Worm (Caenorhabditis elegans) whole organism, young adult: Measurements from ENCODE around the gene W02H5.2.

Experiments
- C06A6.2 ChIP-seq: fragments of 200-800 bp; sonication (Bioruptor generic); conservative IDR thresholded peaks from 2 replicates; pipeline ENCODE4 v1.3.6; 2022; ENCODE audit warnings: missing genetic modification characterization, missing compliant biosample characterization
- F55B11.4 ChIP-seq: sonication (generic microtip); optimal IDR thresholded peaks from 2 replicates; lab custom pipeline; 2016; ENCODE audit warnings: missing compliant biosample characterization, missing genetic modification characterization, borderline replicate concordance; ENCODE audit not compliant: insufficient read depth
- T07F8.4 ChIP-seq: sonication (generic microtip); optimal IDR thresholded peaks from 2 replicates; lab custom pipeline; 2016; ENCODE audit warnings: mild to moderate bottlenecking, missing genetic modification characterization, moderate library complexity, missing compliant biosample characterization
- Y53G8AR.9 ChIP-seq: fragments of 200-800 bp; sonication (Bioruptor generic); conservative IDR thresholded peaks from 2 replicates; pipeline ENCODE4 v1.3.6; 2022; ENCODE audit warnings: missing genetic modification reagents, missing genetic modification characterization, missing compliant biosample characterization
- Y67H2A.10 ChIP-seq: fragments of 200-800 bp; sonication (Bioruptor generic); conservative IDR thresholded peaks from 2 replicates; pipeline ENCODE4 v1.3.6; 2022; ENCODE audit warnings: missing genetic modification reagents, missing genetic modification characterization, missing compliant biosample characterization
- Y79H2A.3 ChIP-seq: fragments of 200-800 bp; sonication (Bioruptor generic); conservative IDR thresholded peaks from 2 replicates; pipeline ENCODE4 v1.3.6; 2022; ENCODE audit warnings: missing genetic modification reagents, missing genetic modification characterization, missing compliant biosample characterization
- Y95B8A.8 ChIP-seq: fragments of 200-800 bp; sonication (Bioruptor generic); IDR thresholded peaks from 2 replicates; pipeline ENCODE4 v1.3.6; 2022; ENCODE audit warnings: missing genetic modification reagents, missing genetic modification characterization, missing compliant biosample characterization
- attf-6 ChIP-seq: fragments of 200-800 bp; sonication (Bioruptor generic); IDR thresholded peaks from 2 replicates; pipeline ENCODE4 v1.3.6; 2022; ENCODE audit warnings: missing genetic modification reagents, missing genetic modification characterization, missing compliant biosample characterization
- bed-2 ChIP-seq: fragments of 200-800 bp; sonication (Bioruptor generic); IDR thresholded peaks from 2 replicates; pipeline ENCODE4 v1.3.6; 2022; ENCODE audit warnings: missing genetic modification reagents, missing genetic modification characterization, missing compliant biosample characterization
- ceh-100 ChIP-seq: fragments of 200-800 bp; sonication (Bioruptor generic); IDR thresholded peaks from 2 replicates; pipeline ENCODE4 v1.3.6; 2022; ENCODE audit warnings: missing genetic modification reagents, missing genetic modification characterization, missing compliant biosample characterization
- ceh-91 ChIP-seq: fragments of 200-800 bp; sonication (Bioruptor generic); IDR thresholded peaks from 2 replicates; pipeline ENCODE4 v1.3.6; 2022; ENCODE audit warnings: missing genetic modification reagents, missing genetic modification characterization, missing compliant biosample characterization
- dpff-1 ChIP-seq: sonication (generic microtip); optimal IDR thresholded peaks from 2 replicates; lab custom pipeline; 2017; ENCODE audit warnings: mild to moderate bottlenecking, missing genetic modification characterization, missing compliant biosample characterization
- ets-4 ChIP-seq: fragments of 200-800 bp; sonication (Bioruptor generic); optimal IDR thresholded peaks from 2 replicates; lab custom pipeline; 2018; ENCODE audit warnings: mild to moderate bottlenecking, missing genetic modification characterization, missing compliant biosample characterization
- hlh-26 ChIP-seq: fragments of 200-800 bp; sonication (Bioruptor generic); conservative IDR thresholded peaks from 2 replicates; pipeline ENCODE4 v1.3.6; 2022; ENCODE audit warnings: missing genetic modification reagents, missing genetic modification characterization, missing compliant biosample characterization
- hrde-1 ChIP-seq: sonication (generic microtip); optimal IDR thresholded peaks from 2 replicates; lab custom pipeline; 2016; ENCODE audit warnings: missing genetic modification characterization, mild to moderate bottlenecking, missing compliant biosample characterization, moderate library complexity, missing genotype, missing genetic modification reagents, borderline replicate concordance
- lsl-1 ChIP-seq: fragments of 200-800 bp; sonication (Bioruptor generic); optimal IDR thresholded peaks from 2 replicates; lab custom pipeline; 2018; ENCODE audit warnings: mild to moderate bottlenecking, missing genetic modification characterization, moderate library complexity, missing compliant biosample characterization
- madf-10 ChIP-seq: sonication (generic microtip); optimal IDR thresholded peaks from 2 replicates; lab custom pipeline; 2016; ENCODE audit warnings: mild to moderate bottlenecking, missing genetic modification characterization, missing compliant biosample characterization
- mcd-1 ChIP-seq: fragments of 200-800 bp; sonication (Bioruptor generic); IDR thresholded peaks from 2 replicates; pipeline ENCODE4 v1.3.6; 2022; ENCODE audit warnings: missing genetic modification reagents, missing genetic modification characterization, missing compliant biosample characterization
- nfyb-1 ChIP-seq: fragments of 200-800 bp; sonication (Bioruptor generic); IDR thresholded peaks from 2 replicates; pipeline ENCODE4 v1.3.6; 2022; ENCODE audit warnings: missing genetic modification reagents, missing genetic modification characterization, missing compliant biosample characterization
- nhr-120 ChIP-seq: fragments of 200-800 bp; sonication (Bioruptor generic); IDR thresholded peaks from 2 replicates; pipeline ENCODE4 v1.3.6; 2022; ENCODE audit warnings: missing genetic modification characterization, missing compliant biosample characterization
- pha-4 ChIP-seq: fragments of 150-350 bp; sonication (generic microtip); optimal IDR thresholded peaks from 2 replicates; lab custom pipeline; 2014; ENCODE audit warnings: missing biosample characterization, missing genetic modification reagents, missing genetic modification characterization
- rpc-1 ChIP-seq, 2 experiments: fragments of 150-350 bp in 1 of 2; sonication (generic microtip) in 1 of 2; optimal IDR thresholded peaks; 2 replicates each; lab custom pipeline; 2014 to 2018; ENCODE audit warnings: missing biosample characterization in 1 of 2, missing genetic modification characterization in 1 of 2, missing genetic modification reagents in 1 of 2, missing genotype in 1 of 2
- sdz-38 ChIP-seq: sonication (generic microtip); optimal IDR thresholded peaks from 2 replicates; lab custom pipeline; 2016; ENCODE audit warnings: missing genotype, missing genetic modification characterization, missing compliant biosample characterization
- tbx-9 ChIP-seq: sonication (generic microtip); optimal IDR thresholded peaks from 2 replicates; lab custom pipeline; 2016; ENCODE audit warnings: borderline replicate concordance, missing genetic modification characterization, inconsistent platforms, missing compliant biosample characterization
- tlf-1 ChIP-seq: fragments of 200-800 bp; sonication (Bioruptor generic); optimal IDR thresholded peaks from 2 replicates; lab custom pipeline; 2018; ENCODE audit warnings: mild to moderate bottlenecking, missing genetic modification characterization, missing compliant biosample characterization
- zfh-2 ChIP-seq: fragments of 200-800 bp; sonication (Bioruptor generic); conservative IDR thresholded peaks from 2 replicates; pipeline ENCODE4 v1.3.6; 2022; ENCODE audit warnings: missing genetic modification reagents, missing genetic modification characterization, missing compliant biosample characterization
- zim-3 ChIP-seq: sonication (generic microtip); optimal IDR thresholded peaks from 2 replicates; lab custom pipeline; 2017; ENCODE audit warnings: mild to moderate bottlenecking, missing genetic modification characterization, moderate library complexity, missing compliant biosample characterization
- ztf-25 ChIP-seq: fragments of 200-800 bp; sonication (Bioruptor generic); IDR thresholded peaks from 2 replicates; pipeline ENCODE4 v1.3.6; 2022; ENCODE audit warnings: missing genetic modification reagents, missing genetic modification characterization, missing compliant biosample characterization
- ztf-26 ChIP-seq: sonication (generic microtip); optimal IDR thresholded peaks from 2 replicates; lab custom pipeline; 2017; ENCODE audit warnings: missing genetic modification characterization, missing compliant biosample characterization
- ztf-6 ChIP-seq: fragments of 200-800 bp; sonication (Bioruptor generic); IDR thresholded peaks from 2 replicates; pipeline ENCODE4 v1.3.6; 2022; ENCODE audit warnings: missing genetic modification reagents, missing genetic modification characterization, missing compliant biosample characterization

Gene W02H5.2

ce11 chrV:2675692-2676091 is 36.6 kb downstream of the W02H5.2 start:
- TF ChIP-seq T07F8.4 (tag; lab: Kevin White, UChicago) (no peak), pha-4 (no peak), ztf-25 (GFP tag; lab: Robert Waterston, UW) (no peak), ets-4 (GFP tag; lab: Kevin White, UChicago) (no peak), nfyb-1 (0 out of 2 replicates have a peak, but pooled peaks have one; percentile 6), ztf-26 (tag; lab: Kevin White, UChicago) (no peak)

ce11 chrV:2677648-2678047 is 38.5 kb downstream of the W02H5.2 start:
- TF ChIP-seq mcd-1 (GFP tag; lab: Robert Waterston, UW): no peak
- TF ChIP-seq bed-2 (GFP tag; lab: Robert Waterston, UW): no peak
- no peak for TF ChIP-seq tlf-1 (GFP tag; lab: Kevin White, UChicago)
- TF ChIP-seq ztf-26 (tag; lab: Kevin White, UChicago): no peak
- no peak for TF ChIP-seq zim-3 (tag; lab: Kevin White, UChicago)
- no peak for TF ChIP-seq Y79H2A.3
- TF ChIP-seq ztf-6 (GFP tag; lab: Robert Waterston, UW): no peak
- no peak for TF ChIP-seq sdz-38
- TF ChIP-seq, all 124 proteins: peak for 0

DNA sequence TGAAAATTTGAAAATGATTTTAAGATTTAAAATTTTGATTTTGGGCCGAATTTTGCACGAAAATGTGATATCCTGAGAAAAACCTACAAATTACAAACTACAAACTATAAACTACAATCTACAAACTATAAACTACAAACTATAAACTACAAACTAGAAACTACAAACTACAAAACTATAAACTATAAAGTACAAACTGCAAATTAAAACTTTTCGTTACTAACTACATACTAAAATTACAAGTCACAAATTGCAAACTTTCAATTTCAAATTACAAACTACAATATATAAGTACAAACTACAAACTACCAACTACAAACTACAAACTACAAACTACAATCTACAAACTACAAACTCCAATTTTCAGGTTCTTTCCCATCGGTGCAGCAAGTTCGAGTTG is 44.4 kb downstream of the W02H5.2 start:
- TF ChIP-seq F55B11.4 (tag; lab: Kevin White, UChicago) (no peak), nhr-120 (GFP tag; lab: Robert Waterston, UW) (no peak)

ce11 chrV:2684227-2684626 is 45.1 kb downstream of the W02H5.2 start:
- no peak for TF ChIP-seq dpff-1
- TF ChIP-seq ceh-100: no peak
- TF ChIP-seq tlf-1 (GFP tag; lab: Kevin White, UChicago): no peak
- no peak for TF ChIP-seq ceh-91 (GFP tag; lab: Robert Waterston, UW)
- TF ChIP-seq attf-6 (GFP tag; lab: Robert Waterston, UW): no peak
- TF ChIP-seq lsl-1 (GFP tag; lab: Kevin White, UChicago): no peak
- no peak for TF ChIP-seq hlh-26 (GFP tag; lab: Robert Waterston, UW)

ce11 chrV:2688562-2688961 is 49.4 kb downstream of the W02H5.2 start:
- TF ChIP-seq Y53G8AR.9 (GFP tag; lab: Robert Waterston, UW) (peak; percentile 63; the same call in 1 of the 2 replicates), Y67H2A.10 (GFP tag; lab: Robert Waterston, UW) (no peak), nfyb-1 (0 out of 2 replicates have a peak, but pooled peaks have one; percentile 10), Y95B8A.8 (GFP tag; lab: Robert Waterston, UW) (0 out of 2 replicates have a peak, but pooled peaks have one; percentile 5), ets-4 (GFP tag; lab: Kevin White, UChicago) (no peak), C06A6.2 (GFP tag; lab: Robert Waterston, UW) (0 out of 2 replicates have a peak, but pooled peaks have one; percentile 14), ztf-25 (GFP tag; lab: Robert Waterston, UW) (0 out of 2 replicates have a peak, but pooled peaks have one; percentile 60), madf-10 (tag; lab: Kevin White, UChicago) (no peak)

- no peak for TF ChIP-seq rpc-1 (optimal IDR thresholded peaks at IDR 0.05; lab: Kevin White, UChicago)
- TF ChIP-seq rpc-1 (tag; optimal IDR thresholded peaks at IDR 0.05; lab: Kevin White, UChicago): no peak
- TF ChIP-seq zfh-2: peak; percentile 63
- no peak for TF ChIP-seq tbx-9 (tag; lab: Kevin White, UChicago)
- TF ChIP-seq hrde-1: no peak
Observed at ce11 chrV:2690478-2690877, 51.3 kb downstream of the W02H5.2 start.
